Worm (Caenorhabditis elegans): ENCODE results near the gene tmed-1.

ce11 chrIV:12113056-12113455, 35.1 kb upstream of the tmed-1 start:
- TF ChIP-seq ama-1 (optimal IDR thresholded peaks at IDR 0.05) = no peak
- no peak for TF ChIP-seq scrt-1 (GFP tag; IDR thresholded peaks at IDR 0.05)
- no peak for TF ChIP-seq sea-1 (GFP tag; conservative IDR thresholded peaks at IDR 0.05)
- TF ChIP-seq tbx-37 (GFP tag; conservative IDR thresholded peaks at IDR 0.05) = no peak
- no peak for TF ChIP-seq hmg-4 (GFP tag; optimal IDR thresholded peaks at IDR 0.05)
- no peak for TF ChIP-seq hnd-1 (tag; optimal IDR thresholded peaks at IDR 0.05)
- TF ChIP-seq ceh-13 (GFP tag; optimal IDR thresholded peaks at IDR 0.05) = no peak
